Fruit fly (Drosophila melanogaster): Measurements from ENCODE around the gene CG11999.

DNA sequence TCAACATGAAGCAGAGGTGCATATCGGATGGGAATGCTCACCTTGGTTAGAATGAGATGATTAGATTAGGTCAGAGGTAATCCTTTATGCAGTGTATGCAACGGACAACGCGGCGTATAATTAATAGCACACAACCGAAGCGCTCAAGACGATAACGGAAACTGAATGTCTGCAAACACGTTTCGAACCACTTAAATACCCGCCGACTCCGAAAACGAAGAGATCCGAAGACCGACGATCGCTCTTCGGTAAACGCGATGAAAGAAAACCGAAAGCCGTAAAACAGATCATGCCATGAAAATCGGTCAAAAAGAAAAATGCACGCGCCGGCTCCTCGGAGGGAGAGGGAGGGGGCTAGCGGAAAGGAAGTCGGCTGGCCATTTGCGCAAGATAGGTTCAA lies 49.4 kb upstream of the CG11999 start, which contains the start of gene CG2663:
- TF ChIP-seq CG1620 (GFP tag; optimal IDR thresholded peaks at IDR 0.05) = no peak
- no peak for TF ChIP-seq pad (GFP tag; optimal IDR thresholded peaks at IDR 0.05)
- no peak for TF ChIP-seq kay (GFP tag; ENCODE audit: borderline replicate concordance)
- no peak for TF ChIP-seq Hr96 (GFP tag; optimal IDR thresholded peaks at IDR 0.05)
- no peak for TF ChIP-seq cnc (optimal IDR thresholded peaks at IDR 0.05)
- TF ChIP-seq tj (GFP tag; optimal IDR thresholded peaks at IDR 0.05) = no peak
- no peak for TF ChIP-seq toe (GFP tag; optimal IDR thresholded peaks at IDR 0.05)
- TF ChIP-seq CG12768 (GFP tag; optimal IDR thresholded peaks at IDR 0.05) = no peak
- TF ChIP-seq CG7101 (tag; optimal IDR thresholded peaks at IDR 0.05) = no peak
- TF ChIP-seq ovo (GFP tag; optimal IDR thresholded peaks at IDR 0.05) = no peak

All from whole organism, adult.